Fruit fly (Drosophila melanogaster): ENCODE results near the gene PyK.

The PyK gene

dm6 chr3R:22421618-22422017, 54.3 kb downstream of the PyK start:
- TF ChIP-seq Rel (GFP tag; optimal IDR thresholded peaks at IDR 0.05), result no peak
- TF ChIP-seq Rel (tag; optimal IDR thresholded peaks at IDR 0.05), result peak; percentile 47
- no peak for TF ChIP-seq Dfd (GFP tag; optimal IDR thresholded peaks at IDR 0.05)
- no peak for TF ChIP-seq lola (GFP tag; optimal IDR thresholded peaks at IDR 0.05)
- peak; percentile 70 for TF ChIP-seq Sp1 (GFP tag; optimal IDR thresholded peaks at IDR 0.05)
- TF ChIP-seq dsf (GFP tag; optimal IDR thresholded peaks at IDR 0.05; ENCODE audit: borderline replicate concordance), result no peak
- peak; percentile 35 for TF ChIP-seq sage (GFP tag; optimal IDR thresholded peaks at IDR 0.05)
- no peak for TF ChIP-seq Mio (GFP tag; optimal IDR thresholded peaks at IDR 0.05)
- peak; percentile 85 for TF ChIP-seq h (GFP tag; optimal IDR thresholded peaks at IDR 0.05)
- peak; percentile 44 to 86 for TF ChIP-seq foxo (GFP tag; optimal IDR thresholded peaks at IDR 0.05)
- TF ChIP-seq Dif (GFP tag; optimal IDR thresholded peaks at IDR 0.05; ENCODE audit: partially characterized antibody), result no peak
- no peak for TF ChIP-seq Myc (optimal IDR thresholded peaks at IDR 0.05)
- TF ChIP-seq GATAd (GFP tag; optimal IDR thresholded peaks at IDR 0.05), result no peak
- no peak for TF ChIP-seq CrebA (GFP tag; optimal IDR thresholded peaks at IDR 0.05; ENCODE audit: borderline replicate concordance)
- TF ChIP-seq OdsH (GFP tag; optimal IDR thresholded peaks at IDR 0.05), result peak; percentile 79
- no peak for TF ChIP-seq dl (GFP tag; optimal IDR thresholded peaks at IDR 0.05; ENCODE audit: insufficient read depth in 1 of 2, partially characterized antibody in 2 of 2)
- peak; percentile 82 for TF ChIP-seq ey (GFP tag; optimal IDR thresholded peaks at IDR 0.05)
- TF ChIP-seq Vsx2 (GFP tag; optimal IDR thresholded peaks at IDR 0.05; ENCODE audit: partially characterized antibody), result no peak
- no peak for TF ChIP-seq brk (GFP tag; optimal IDR thresholded peaks at IDR 0.05)
- no peak for TF ChIP-seq tai (GFP tag; optimal IDR thresholded peaks at IDR 0.05)
- TF ChIP-seq jim (GFP tag; optimal IDR thresholded peaks at IDR 0.05), result no peak
- TF ChIP-seq Hr78 (GFP tag; optimal IDR thresholded peaks at IDR 0.05), result no peak
- peak; percentile 84 for TF ChIP-seq HLH106 (tag; optimal IDR thresholded peaks at IDR 0.05)
- TF ChIP-seq woc (GFP tag; optimal IDR thresholded peaks at IDR 0.05), result peak; percentile 67
- TF ChIP-seq dmrt93B (GFP tag; optimal IDR thresholded peaks at IDR 0.05), result no peak
- TF ChIP-seq CG32264 (GFP tag; optimal IDR thresholded peaks at IDR 0.05), result peak; percentile 81
- TF ChIP-seq fru (GFP tag; optimal IDR thresholded peaks at IDR 0.05), result peak; percentile 85
- peak; percentile 44 for TF ChIP-seq Hr83 (GFP tag; optimal IDR thresholded peaks at IDR 0.05; ENCODE audit: poor library complexity, severe bottlenecking)
- TF ChIP-seq usp (GFP tag; optimal IDR thresholded peaks at IDR 0.05), result no peak
- TF ChIP-seq sv (GFP tag; optimal IDR thresholded peaks at IDR 0.05), result peak; percentile 29
- no peak for TF ChIP-seq Jra (GFP tag; optimal IDR thresholded peaks at IDR 0.05)
- TF ChIP-seq psq (GFP tag; optimal IDR thresholded peaks at IDR 0.05), result peak; percentile 70
- TF ChIP-seq Hnf4 (GFP tag; optimal IDR thresholded peaks at IDR 0.05), result no peak
- peak; percentile 76 for TF ChIP-seq br (GFP tag; optimal IDR thresholded peaks at IDR 0.05)
- TF ChIP-seq rgr (GFP tag; optimal IDR thresholded peaks at IDR 0.05), result peak; percentile 83
- no peak for TF ChIP-seq pan (optimal IDR thresholded peaks at IDR 0.05)
- TF ChIP-seq N (GFP tag; optimal IDR thresholded peaks at IDR 0.05), result no peak
- TF ChIP-seq CG9705 (GFP tag; optimal IDR thresholded peaks at IDR 0.05), result peak; percentile 10
- TF ChIP-seq Abd-B (GFP tag; optimal IDR thresholded peaks at IDR 0.05), result no peak

Measured in whole organism, wandering third instar larva.